Worm (Caenorhabditis elegans): Measurements from ENCODE around the gene crn-7.

Gene crn-7

DNA sequence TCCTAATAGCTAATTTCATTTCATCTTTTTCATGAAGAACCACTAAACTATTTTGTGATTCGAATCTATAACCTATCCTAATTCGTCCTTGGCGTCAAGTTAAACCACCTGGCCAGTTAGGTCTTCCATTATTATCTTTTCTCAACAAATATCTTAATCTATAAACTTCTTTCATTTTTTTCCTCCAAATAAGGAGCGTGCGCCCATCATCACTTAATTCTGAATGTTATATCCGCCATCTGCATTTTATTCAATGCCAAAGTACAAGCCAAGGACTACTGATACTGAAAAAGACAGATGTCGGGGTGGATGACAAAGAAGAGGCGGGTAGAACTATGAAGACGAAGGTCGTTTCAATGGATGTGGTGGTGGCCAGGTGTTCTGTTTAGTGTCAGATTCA, 39.4 kb upstream of the crn-7 start:
- no peak for TF ChIP-seq elt-1 (tag; optimal IDR thresholded peaks at IDR 0.05; ENCODE audit: borderline replicate concordance, insufficient read depth)
- no peak for TF ChIP-seq pha-4 (tag; optimal IDR thresholded peaks at IDR 0.05)
- no peak for TF ChIP-seq bed-3 (GFP tag; optimal IDR thresholded peaks at IDR 0.05)
- TF ChIP-seq unc-39 (tag; optimal IDR thresholded peaks at IDR 0.05): no peak
- no peak for TF ChIP-seq elt-3 (tag; optimal IDR thresholded peaks at IDR 0.05)
- no peak for TF ChIP-seq unc-62 (GFP tag; optimal IDR thresholded peaks at IDR 0.05)
- no peak for TF ChIP-seq nhr-237 (tag; optimal IDR thresholded peaks at IDR 0.05)
- no peak for TF ChIP-seq tbx-8 (GFP tag; optimal IDR thresholded peaks at IDR 0.05)
- TF ChIP-seq ces-1 (GFP tag; optimal IDR thresholded peaks at IDR 0.05): no peak
- no peak for TF ChIP-seq drap-1 (GFP tag; optimal IDR thresholded peaks at IDR 0.05)
- no peak for TF ChIP-seq nhr-12 (tag; optimal IDR thresholded peaks at IDR 0.05)
- no peak for TF ChIP-seq nhr-28 (tag; optimal IDR thresholded peaks at IDR 0.05)
- no peak for TF ChIP-seq lin-13 (tag; optimal IDR thresholded peaks at IDR 0.05)

- TF ChIP-seq nhr-76 (tag; optimal IDR thresholded peaks at IDR 0.05) (no peak), mep-1 (tag; optimal IDR thresholded peaks at IDR 0.05) (no peak), ceh-83 (GFP tag; optimal IDR thresholded peaks at IDR 0.05) (no peak), unc-62 (GFP tag; optimal IDR thresholded peaks at IDR 0.05) (no peak), drap-1 (GFP tag; optimal IDR thresholded peaks at IDR 0.05) (no peak), pha-4 (tag; optimal IDR thresholded peaks at IDR 0.05) (no peak), bed-3 (GFP tag; optimal IDR thresholded peaks at IDR 0.05) (no peak), unc-39 (tag; optimal IDR thresholded peaks at IDR 0.05) (no peak), ztf-11 (tag; optimal IDR thresholded peaks at IDR 0.05) (no peak), lin-32 (GFP tag; optimal IDR thresholded peaks at IDR 0.05) (no peak), sem-2 (GFP tag; optimal IDR thresholded peaks at IDR 0.05) (no peak), nhr-28 (tag; optimal IDR thresholded peaks at IDR 0.05) (no peak), ceh-43 (GFP tag; optimal IDR thresholded peaks at IDR 0.05) (no peak), zip-8 (tag; optimal IDR thresholded peaks at IDR 0.05) (no peak), ces-1 (GFP tag; optimal IDR thresholded peaks at IDR 0.05) (no peak), nhr-237 (tag; optimal IDR thresholded peaks at IDR 0.05) (no peak), lsy-2 (tag; optimal IDR thresholded peaks at IDR 0.05) (no peak), unc-120 (tag; optimal IDR thresholded peaks at IDR 0.05; ENCODE audit: poor library complexity, severe bottlenecking) (no peak)
Measured at ce11 chrIII:8229480-8229879, 38.9 kb upstream of the crn-7 start.

DNA sequence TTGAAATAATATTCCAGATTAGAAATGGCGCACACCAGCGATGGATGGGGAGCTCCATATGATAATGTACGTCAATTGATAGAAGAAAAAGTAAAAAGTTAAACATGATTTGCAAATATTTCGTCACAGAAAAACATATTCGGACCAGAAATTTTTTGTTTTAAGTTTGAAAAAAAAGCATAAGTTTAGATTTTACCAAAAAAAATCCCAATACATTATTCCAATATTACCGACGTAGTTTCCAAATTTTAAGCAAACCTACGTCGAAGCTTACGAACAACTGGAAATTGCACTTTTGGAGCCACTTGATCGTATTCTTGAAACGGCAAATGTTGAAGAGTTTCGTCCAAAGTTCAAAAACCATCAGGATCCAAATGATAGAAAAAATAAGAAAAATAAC, 35.7 kb upstream of the crn-7 start, which contains the start of gene henn-1:
Gene henn-1, plus strand, starts transcription at position 18 of the 400 bp plus-strand sequence.
- TF ChIP-seq mep-1 (tag; optimal IDR thresholded peaks at IDR 0.05): no peak
- no peak for TF ChIP-seq pha-4 (tag; optimal IDR thresholded peaks at IDR 0.05)
- TF ChIP-seq nhr-76 (tag; optimal IDR thresholded peaks at IDR 0.05): no peak
- TF ChIP-seq tbx-8 (GFP tag; optimal IDR thresholded peaks at IDR 0.05): no peak

- no peak for TF ChIP-seq ham-2 (GFP tag; optimal IDR thresholded peaks at IDR 0.05)
- TF ChIP-seq lin-32 (GFP tag; optimal IDR thresholded peaks at IDR 0.05): no peak
- no peak for TF ChIP-seq nhr-2 (tag; optimal IDR thresholded peaks at IDR 0.05)
- no peak for TF ChIP-seq unc-62 (GFP tag; optimal IDR thresholded peaks at IDR 0.05)
- no peak for TF ChIP-seq mab-5 (tag; optimal IDR thresholded peaks at IDR 0.05)
- TF ChIP-seq nhr-12 (tag; optimal IDR thresholded peaks at IDR 0.05): no peak
- no peak for TF ChIP-seq nhr-76 (tag; optimal IDR thresholded peaks at IDR 0.05)
- no peak for TF ChIP-seq lsy-2 (tag; optimal IDR thresholded peaks at IDR 0.05)
- no peak for TF ChIP-seq sptf-1 (tag; optimal IDR thresholded peaks at IDR 0.05)
- no peak for TF ChIP-seq blmp-1 (tag; optimal IDR thresholded peaks at IDR 0.05)
- TF ChIP-seq elt-3 (tag; optimal IDR thresholded peaks at IDR 0.05): no peak
- no peak for TF ChIP-seq ceh-83 (GFP tag; optimal IDR thresholded peaks at IDR 0.05)
- TF ChIP-seq nhr-28 (tag; optimal IDR thresholded peaks at IDR 0.05): no peak
- no peak for TF ChIP-seq elt-1 (tag; optimal IDR thresholded peaks at IDR 0.05; ENCODE audit: borderline replicate concordance, insufficient read depth)
- no peak for TF ChIP-seq drap-1 (GFP tag; optimal IDR thresholded peaks at IDR 0.05)
- no peak for TF ChIP-seq lin-13 (tag; optimal IDR thresholded peaks at IDR 0.05)
- TF ChIP-seq tbx-8 (GFP tag; optimal IDR thresholded peaks at IDR 0.05): no peak
Measured at ce11 chrIII:8235358-8235757, 33.0 kb upstream of the crn-7 start, which contains the start of gene C02F5.14. C02F5.14 (minus strand) TSS chrIII:8235514.

ce11 chrIII:8235880-8236279, 32.5 kb upstream of the crn-7 start, which contains the start of gene C02F5.5:
C02F5.5 (plus strand) TSS chrIII:8236180.
- no peak for TF ChIP-seq lin-32 (GFP tag; optimal IDR thresholded peaks at IDR 0.05)
- TF ChIP-seq ceh-39 (tag; optimal IDR thresholded peaks at IDR 0.05): no peak
- no peak for TF ChIP-seq mab-5 (tag; optimal IDR thresholded peaks at IDR 0.05)
- TF ChIP-seq lsy-2 (tag; optimal IDR thresholded peaks at IDR 0.05): no peak
- no peak for TF ChIP-seq tbx-8 (GFP tag; optimal IDR thresholded peaks at IDR 0.05)
- no peak for TF ChIP-seq ceh-83 (GFP tag; optimal IDR thresholded peaks at IDR 0.05)
- no peak for TF ChIP-seq ces-1 (GFP tag; optimal IDR thresholded peaks at IDR 0.05)
- TF ChIP-seq hlh-1 (tag; optimal IDR thresholded peaks at IDR 0.05): no peak
- no peak for TF ChIP-seq zip-8 (tag; optimal IDR thresholded peaks at IDR 0.05)
- no peak for TF ChIP-seq pha-4 (tag; optimal IDR thresholded peaks at IDR 0.05)
- no peak for TF ChIP-seq nhr-28 (tag; optimal IDR thresholded peaks at IDR 0.05)
- TF ChIP-seq M03D4.4 (tag; optimal IDR thresholded peaks at IDR 0.05): no peak
- TF ChIP-seq nhr-12 (tag; optimal IDR thresholded peaks at IDR 0.05): no peak
- no peak for TF ChIP-seq mep-1 (tag; optimal IDR thresholded peaks at IDR 0.05)
- TF ChIP-seq blmp-1 (tag; optimal IDR thresholded peaks at IDR 0.05): no peak
- TF ChIP-seq mls-2 (tag; optimal IDR thresholded peaks at IDR 0.05): no peak
